Fruit fly (Drosophila melanogaster) whole organism, embryonic: Measurements from ENCODE around the gene Tep4.

Experiments
- CG11504 ChIP-seq: fragments of 200-800 bp; sonication (Bioruptor generic); optimal IDR thresholded peaks from 3 replicates; lab custom pipeline; 2019; ENCODE audit warnings: missing biosample characterization, mild to moderate bottlenecking, missing genetic modification characterization, moderate library complexity
- CG12155 ChIP-seq: fragments of 200-800 bp; sonication (Bioruptor generic); optimal IDR thresholded peaks from 3 replicates; lab custom pipeline; 2016; ENCODE audit warnings: missing biosample characterization, missing genetic modification characterization
- CG12744 ChIP-seq: fragments of 200-800 bp; sonication (Bioruptor generic); optimal IDR thresholded peaks from 2 replicates; lab custom pipeline; 2016; ENCODE audit warnings: missing biosample characterization, missing genetic modification characterization
- CG14710 ChIP-seq: fragments of 200-800 bp; sonication (Bioruptor generic); optimal IDR thresholded peaks from 3 replicates; lab custom pipeline; 2019; ENCODE audit warnings: missing biosample characterization, mild to moderate bottlenecking, missing genetic modification characterization, moderate library complexity
- CG1647 ChIP-seq: fragments of 200-800 bp; sonication (Bioruptor generic); optimal IDR thresholded peaks from 3 replicates; lab custom pipeline; 2016; ENCODE audit warnings: missing biosample characterization, missing genetic modification characterization
- CG17612 ChIP-seq: fragments of 200-800 bp; sonication (Bioruptor generic); IDR thresholded peaks from 2 replicates; pipeline ENCODE4 v1.3.6; 2022; ENCODE audit warnings: missing biosample characterization, missing genetic modification characterization
- CG18011 ChIP-seq: fragments of 200-800 bp; sonication (Bioruptor generic); optimal IDR thresholded peaks from 2 replicates; lab custom pipeline; 2017; ENCODE audit warnings: missing biosample characterization, missing genetic modification characterization, mild to moderate bottlenecking, moderate library complexity, missing genotype
- CG2116 ChIP-seq: fragments of 200-800 bp; sonication (Bioruptor generic); optimal IDR thresholded peaks from 3 replicates; lab custom pipeline; 2018; ENCODE audit warnings: missing biosample characterization, mild to moderate bottlenecking, missing genetic modification characterization
- CG2120 ChIP-seq: fragments of 200-800 bp; sonication (Bioruptor generic); optimal IDR thresholded peaks from 3 replicates; lab custom pipeline; 2016; ENCODE audit warnings: missing biosample characterization, missing genetic modification characterization
- CG31441 ChIP-seq: fragments of 200-800 bp; sonication (Bioruptor generic); IDR thresholded peaks from 2 replicates; pipeline ENCODE4 v1.3.6; 2022; ENCODE audit warnings: missing biosample characterization, missing genetic modification characterization
- CG32767 ChIP-seq: fragments of 200-800 bp; sonication (Bioruptor generic); IDR thresholded peaks from 2 replicates; pipeline ENCODE4 v1.3.6; 2022; ENCODE audit warnings: missing biosample characterization, missing genetic modification characterization
- CG32772 ChIP-seq: fragments of 200-800 bp; sonication (Bioruptor generic); IDR thresholded peaks from 2 replicates; pipeline ENCODE4 v1.3.6; 2022; ENCODE audit warnings: missing biosample characterization, missing genetic modification characterization
- CG3838 ChIP-seq: fragments of 200-800 bp; sonication (Bioruptor generic); optimal IDR thresholded peaks from 3 replicates; lab custom pipeline; 2016; ENCODE audit warnings: missing biosample characterization, missing genetic modification characterization
- CG4404 ChIP-seq: fragments of 200-800 bp; sonication (Bioruptor generic); IDR thresholded peaks from 2 replicates; pipeline ENCODE4 v1.3.6; 2022; ENCODE audit warnings: missing biosample characterization, missing genetic modification characterization
- CG4424 ChIP-seq: fragments of 200-800 bp; sonication (Bioruptor generic); optimal IDR thresholded peaks from 3 replicates; lab custom pipeline; 2016; ENCODE audit warnings: missing biosample characterization, missing genetic modification characterization
- CG7357 ChIP-seq: fragments of 200-800 bp; sonication (Bioruptor generic); IDR thresholded peaks from 3 replicates; pipeline ENCODE4 v1.3.6; 2022; ENCODE audit warnings: missing biosample characterization, missing genetic modification characterization
- CG7928 ChIP-seq: fragments of 200-800 bp; sonication (Bioruptor generic); optimal IDR thresholded peaks from 2 replicates; lab custom pipeline; 2017; ENCODE audit warnings: missing biosample characterization, mild to moderate bottlenecking, missing genetic modification characterization
- CTCF ChIP-seq: fragments of 200-800 bp; sonication (Bioruptor generic); optimal IDR thresholded peaks from 2 replicates; lab custom pipeline; 2017; ENCODE audit warnings: missing biosample characterization, mild to moderate bottlenecking, missing genetic modification characterization, moderate library complexity
- D ChIP-seq, 2 experiments: fragments of 200-800 bp in 1 of 2; fragments of >200 bp in 1 of 2; sonication (Bioruptor generic) in 1 of 2; optimal IDR thresholded peaks; 2 replicates in 1 of 2; 3 replicates in 1 of 2; lab custom pipeline; 2017; ENCODE audit warnings: mild to moderate bottlenecking in 1 of 2, missing biosample characterization in 1 of 2, missing genetic modification characterization in 1 of 2, missing genetic modification reagents in 1 of 2
- D19B ChIP-seq: fragments of 200-800 bp; sonication (Bioruptor generic); optimal IDR thresholded peaks from 2 replicates; lab custom pipeline; 2017; ENCODE audit warnings: missing biosample characterization, mild to moderate bottlenecking, missing genetic modification characterization
- Dad ChIP-seq: fragments of 200-800 bp; sonication (Bioruptor generic); optimal IDR thresholded peaks from 3 replicates; lab custom pipeline; 2016; ENCODE audit warnings: missing biosample characterization, missing genetic modification characterization
- Dbx ChIP-seq: fragments of 200-800 bp; sonication (Bioruptor generic); IDR thresholded peaks from 3 replicates; pipeline ENCODE4 v1.3.6; 2022; ENCODE audit warnings: missing biosample characterization, missing genetic modification characterization
- Gug ChIP-seq: fragments of 200-800 bp; sonication (Bioruptor generic); IDR thresholded peaks from 4 replicates; pipeline ENCODE4 v1.3.6; 2022; ENCODE audit warnings: missing biosample characterization, missing genetic modification characterization
- HLH4C ChIP-seq: fragments of 200-800 bp; sonication (Bioruptor generic); IDR thresholded peaks from 3 replicates; pipeline ENCODE4 v1.3.6; 2022; ENCODE audit warnings: missing biosample characterization, missing genetic modification characterization; ENCODE audit not compliant: partially characterized antibody
- HmgZ ChIP-seq: fragments of 200-800 bp; sonication (Bioruptor generic); optimal IDR thresholded peaks from 2 replicates; lab custom pipeline; 2018; ENCODE audit warnings: missing biosample characterization, mild to moderate bottlenecking, missing genetic modification characterization
- Max ChIP-seq: fragments of 200-800 bp; sonication (Bioruptor generic); optimal IDR thresholded peaks from 2 replicates; lab custom pipeline; 2016; ENCODE audit warnings: missing biosample characterization, mild to moderate bottlenecking, missing genetic modification characterization
- Med ChIP-seq: fragments of 200-800 bp; sonication (Bioruptor generic); peaks from one replicate; lab custom pipeline; 2016; ENCODE audit warnings: missing biosample characterization, missing genetic modification characterization, mild to moderate bottlenecking, inconsistent platforms, moderate library complexity
- Mrtf ChIP-seq: fragments of 200-800 bp; sonication (Bioruptor generic); IDR thresholded peaks from 3 replicates; pipeline ENCODE4 v1.3.6; 2022; ENCODE audit warnings: missing biosample characterization, missing genetic modification characterization
- Neu2 ChIP-seq: fragments of 200-800 bp; sonication (Bioruptor generic); optimal IDR thresholded peaks from 3 replicates; lab custom pipeline; 2016; ENCODE audit warnings: missing biosample characterization, missing genetic modification characterization, borderline replicate concordance
- Six4 ChIP-seq: fragments of 200-800 bp; sonication (Bioruptor generic); optimal IDR thresholded peaks from 2 replicates; lab custom pipeline; 2016; ENCODE audit warnings: missing biosample characterization, missing genetic modification characterization
- TFAM ChIP-seq: fragments of 200-800 bp; sonication (Bioruptor generic); optimal IDR thresholded peaks from 2 replicates; lab custom pipeline; 2017; ENCODE audit warnings: missing biosample characterization, missing genetic modification characterization, inconsistent platforms
- Usf ChIP-seq: fragments of 200-800 bp; sonication (Bioruptor generic); optimal IDR thresholded peaks from 2 replicates; lab custom pipeline; 2017; ENCODE audit warnings: missing genotype, missing biosample characterization, missing genetic modification characterization
- ac ChIP-seq: fragments of 200-800 bp; sonication (Bioruptor generic); optimal IDR thresholded peaks from 3 replicates; lab custom pipeline; 2017; ENCODE audit warnings: missing biosample characterization, mild to moderate bottlenecking, missing genetic modification characterization
- bcd ChIP-seq: fragments of 200-800 bp; sonication (Bioruptor generic); optimal IDR thresholded peaks from 2 replicates; lab custom pipeline; 2017; ENCODE audit warnings: missing biosample characterization, mild to moderate bottlenecking, missing genetic modification characterization
- btn ChIP-seq: fragments of 200-800 bp; sonication (Bioruptor generic); optimal IDR thresholded peaks from 2 replicates; lab custom pipeline; 2016; ENCODE audit warnings: missing biosample characterization, missing genetic modification characterization
- chif ChIP-seq, 2 experiments: fragments of 200-800 bp; sonication (Bioruptor generic); optimal IDR thresholded peaks; 3 replicates each; lab custom pipeline; 2016; ENCODE audit warnings: missing biosample characterization in 2 of 2, missing genetic modification characterization in 2 of 2
- chinmo ChIP-seq: fragments of 200-800 bp; sonication (Bioruptor generic); IDR thresholded peaks from 4 replicates; pipeline ENCODE4 v1.3.6; 2022; ENCODE audit warnings: missing biosample characterization, missing genetic modification characterization; ENCODE audit not compliant: partially characterized antibody
- corto ChIP-seq: fragments of 200-800 bp; sonication (Bioruptor generic); optimal IDR thresholded peaks from 2 replicates; lab custom pipeline; 2016; ENCODE audit warnings: missing biosample characterization, mild to moderate bottlenecking, missing genetic modification characterization, moderate library complexity
- disco-r ChIP-seq: fragments of 200-800 bp; sonication (Bioruptor generic); optimal IDR thresholded peaks from 2 replicates; lab custom pipeline; 2016; ENCODE audit warnings: missing biosample characterization, missing genetic modification characterization
- en ChIP-seq: fragments of 200-800 bp; sonication (Bioruptor generic); optimal IDR thresholded peaks from 2 replicates; lab custom pipeline; 2016; ENCODE audit warnings: missing biosample characterization, missing genetic modification characterization
- fd96Cb ChIP-seq: fragments of 200-800 bp; sonication (Bioruptor generic); optimal IDR thresholded peaks from 2 replicates; lab custom pipeline; 2018; ENCODE audit warnings: missing biosample characterization, mild to moderate bottlenecking, missing genetic modification characterization, moderate library complexity
- gcm2 ChIP-seq: fragments of 200-800 bp; sonication (Bioruptor generic); optimal IDR thresholded peaks from 2 replicates; lab custom pipeline; 2016; ENCODE audit warnings: missing biosample characterization, missing genetic modification characterization
- mam ChIP-seq: fragments of 200-800 bp; sonication (Bioruptor generic); optimal IDR thresholded peaks from 3 replicates; lab custom pipeline; 2016; ENCODE audit warnings: missing biosample characterization, missing genetic modification characterization
- mirr ChIP-seq: fragments of 200-800 bp; sonication (Bioruptor generic); optimal IDR thresholded peaks from 3 replicates; lab custom pipeline; 2018; ENCODE audit warnings: missing biosample characterization, mild to moderate bottlenecking, missing genetic modification characterization
- sens ChIP-seq: fragments of 200-800 bp; sonication (Bioruptor generic); peaks from one replicate; lab custom pipeline; 2016; ENCODE audit warnings: missing biosample characterization, missing genetic modification characterization
- slbo ChIP-seq: fragments of 200-800 bp; sonication (Bioruptor generic); IDR thresholded peaks from 2 replicates; pipeline ENCODE4 v1.3.6; 2022; ENCODE audit warnings: missing biosample characterization, missing genetic modification characterization
- twi ChIP-seq: fragments of 200-800 bp; optimal IDR thresholded peaks from 2 replicates; lab custom pipeline; 2019; ENCODE audit warnings: missing biosample characterization, mild to moderate bottlenecking, missing genetic modification characterization, moderate library complexity
- usp ChIP-seq: fragments of >200 bp; optimal IDR thresholded peaks from 2 replicates; lab custom pipeline; 2017; ENCODE audit warnings: missing biosample characterization, missing genetic modification characterization
- vnd ChIP-seq: fragments of 200-800 bp; sonication (Bioruptor generic); IDR thresholded peaks from 3 replicates; pipeline ENCODE4 v1.3.6; 2022; ENCODE audit warnings: missing biosample characterization, missing genetic modification characterization; ENCODE audit not compliant: partially characterized antibody
- wdn ChIP-seq: fragments of 200-800 bp; sonication (Bioruptor generic); IDR thresholded peaks from 2 replicates; pipeline ENCODE4 v1.3.6; 2022; ENCODE audit warnings: missing biosample characterization, missing genetic modification characterization
- wek ChIP-seq: fragments of 200-800 bp; sonication (Bioruptor generic); optimal IDR thresholded peaks from 3 replicates; lab custom pipeline; 2018; ENCODE audit warnings: missing biosample characterization, mild to moderate bottlenecking, missing genetic modification characterization, moderate library complexity

The Tep4 gene

DNA sequence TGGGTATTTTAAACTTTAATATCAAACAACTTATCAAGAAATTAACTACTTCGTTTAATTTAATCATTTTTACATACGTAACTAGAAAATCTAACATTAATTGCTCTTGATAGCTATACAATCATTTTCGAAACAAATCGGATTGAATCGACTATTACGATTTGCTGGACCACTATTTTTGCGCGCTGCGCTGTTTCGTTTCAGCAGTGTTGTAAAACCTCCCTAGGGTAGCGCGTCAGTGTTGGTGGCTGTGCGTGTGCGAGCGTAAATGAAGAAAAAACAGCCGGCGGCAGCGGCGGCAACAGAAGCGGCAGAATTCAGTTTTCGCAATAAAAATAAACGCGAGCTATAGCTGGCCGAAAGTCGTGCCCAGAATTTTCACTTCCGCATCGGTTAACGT is 15.1 kb upstream of the Tep4 start, which contains the start of gene CG33116 (continued):
- TF ChIP-seq D (optimal IDR thresholded peaks at IDR 0.05; lab: Kevin White, UChicago) (no peak), D (GFP tag; optimal IDR thresholded peaks at IDR 0.05; lab: Kevin White, UChicago) (peak; percentile 63), usp (GFP tag; lab: Kevin White, UChicago) (no peak), CG2120 (GFP tag; lab: Kevin White, UChicago) (peak; percentile 91), twi (tag; lab: Kevin White, UChicago) (peak; percentile 64), sens (GFP tag; lab: Kevin White, UChicago) (peak; percentile 97), btn (GFP tag; lab: Kevin White, UChicago) (peak; percentile 59), mirr (GFP tag; lab: Kevin White, UChicago) (peak; percentile 34), slbo (GFP tag; lab: Robert Waterston, UW) (peak; percentile 84), CG4404 (GFP tag; lab: Robert Waterston, UW) (peak; percentile 66), disco-r (GFP tag; lab: Kevin White, UChicago) (peak; percentile 66), ac (peak; percentile 52), HmgZ (peak; percentile 89), D19B (peak; percentile 47), CG3838 (peak; percentile 29), Dbx (GFP tag; lab: Robert Waterston, UW) (peak; percentile 77; the same call in 2 of the 3 replicates), mam (GFP tag; lab: Kevin White, UChicago) (peak; percentile 87), en (GFP tag; lab: Kevin White, UChicago) (peak; percentile 75), CG12744 (peak; percentile 71), Mrtf (GFP tag; lab: Robert Waterston, UW) (peak; percentile 40; the same call in 1 of the 3 replicates), CG32772 (GFP tag; lab: Robert Waterston, UW) (peak; percentile 67), Dad (GFP tag; lab: Kevin White, UChicago) (peak; percentile 82), Med (peak; percentile 98), fd96Cb (tag; lab: Kevin White, UChicago) (peak; percentile 72), HLH4C (GFP tag; lab: Robert Waterston, UW) (no peak), CG7928 (GFP tag; lab: Kevin White, UChicago) (no peak), chif (GFP tag; optimal IDR thresholded peaks at IDR 0.05; lab: Kevin White, UChicago) (peak; percentile 80 to 81), gcm2 (GFP tag; lab: Kevin White, UChicago) (peak; percentile 54), Six4 (GFP tag; lab: Kevin White, UChicago) (peak; percentile 73), TFAM (peak; percentile 23), CG12155 (GFP tag; lab: Kevin White, UChicago) (peak; percentile 81), Usf (peak; percentile 65), CG4424 (GFP tag; lab: Kevin White, UChicago) (peak; percentile 86), CG31441 (GFP tag; lab: Robert Waterston, UW) (peak; percentile 85), CG32767 (0 out of 2 replicates have a peak, but pooled peaks have one; percentile 54), CG11504 (tag; lab: Kevin White, UChicago) (peak; percentile 84), Gug (GFP tag; lab: Robert Waterston, UW) (peak; percentile 72), CG1647 (GFP tag; lab: Kevin White, UChicago) (peak; percentile 73), CG17612 (GFP tag; lab: Robert Waterston, UW) (no peak), Max (GFP tag; lab: Kevin White, UChicago) (peak; percentile 80), wdn (GFP tag; lab: Robert Waterston, UW) (peak; percentile 57; the same call in 1 of the 2 replicates), vnd (no peak), wek (GFP tag; lab: Kevin White, UChicago) (peak; percentile 54), CG18011 (GFP tag; lab: Kevin White, UChicago) (peak; percentile 58), CTCF (GFP tag; lab: Kevin White, UChicago) (peak; percentile 30), Neu2 (GFP tag; lab: Kevin White, UChicago) (peak; percentile 5), CG14710 (tag; lab: Kevin White, UChicago) (peak; percentile 78), chinmo (GFP tag; lab: Robert Waterston, UW) (0 out of 4 replicates have a peak, but pooled peaks have one; percentile 46), CG7357 (peak; percentile 51; the same call in 1 of the 3 replicates), bcd (GFP tag; lab: Kevin White, UChicago) (peak; percentile 85), corto (GFP tag; lab: Kevin White, UChicago) (peak; percentile 20), CG2116 (GFP tag; lab: Kevin White, UChicago) (peak; percentile 63)
